Worm (Caenorhabditis elegans) whole organism, L4 larva: Measurements from ENCODE around the gene T20D3.6.

Source experiments
- F10B5.3 ChIP-seq: sonication (generic microtip); optimal IDR thresholded peaks from 2 replicates; lab custom pipeline; 2016; ENCODE audit warnings: mild to moderate bottlenecking, missing genetic modification characterization, missing compliant biosample characterization
- fos-1 ChIP-seq: fragments of 150-350 bp; optimal IDR thresholded peaks from 2 replicates; lab custom pipeline; 2014; ENCODE audit warnings: missing biosample characterization, missing genetic modification characterization
- mdl-1 ChIP-seq, 2 experiments: fragments of 150-350 bp in 1 of 2; sonication (generic microtip) in 1 of 2; optimal IDR thresholded peaks; 2 replicates each; lab custom pipeline; 2014 to 2017; ENCODE audit warnings: missing biosample characterization in 2 of 2, missing genetic modification characterization in 2 of 2
- sdz-12 ChIP-seq: fragments of 200-800 bp; sonication (Bioruptor generic); optimal IDR thresholded peaks from 2 replicates; lab custom pipeline; 2018; ENCODE audit warnings: mild to moderate bottlenecking, missing genetic modification characterization, missing compliant biosample characterization
- tag-97 ChIP-seq: fragments of 200-800 bp; sonication (Bioruptor generic); IDR thresholded peaks from 2 replicates; pipeline ENCODE4 v1.3.6; 2022; ENCODE audit warnings: missing genetic modification characterization, missing compliant biosample characterization
- unc-39 ChIP-seq: sonication (generic microtip); optimal IDR thresholded peaks from 2 replicates; lab custom pipeline; 2017; ENCODE audit warnings: missing biosample characterization, missing genetic modification characterization

- TF ChIP-seq mdl-1 (tag; optimal IDR thresholded peaks at IDR 0.05; lab: Kevin White, UChicago), result peak in 1 of 2 experiments; percentile 9
- no peak for TF ChIP-seq unc-39
- TF ChIP-seq fos-1 (tag; lab: Kevin White, UChicago), result no peak
- no peak for TF ChIP-seq F10B5.3
- no peak for TF ChIP-seq tag-97 (GFP tag; lab: Robert Waterston, UW)
- no peak for TF ChIP-seq sdz-12 (GFP tag; lab: Kevin White, UChicago)
Measured at ce11 chrIV:9316068-9316681, 22.9 kb downstream of the T20D3.6 start, which contains the start of the genes F49C12.9 and rpn-7.
